Fruit fly (Drosophila melanogaster) whole organism, embryonic: ENCODE data around the gene Spn88Eb.

Experiments used
- Atf3 ChIP-seq: fragments of 200-800 bp; sonication (Bioruptor generic); optimal IDR thresholded peaks from 3 replicates; lab custom pipeline; 2016; ENCODE audit warnings: missing biosample characterization, missing genetic modification characterization
- CG10959 ChIP-seq: fragments of 200-800 bp; sonication (Bioruptor generic); IDR thresholded peaks from 2 replicates; pipeline ENCODE4 v1.3.6; 2022; ENCODE audit warnings: missing biosample characterization, missing genetic modification characterization
- CG11398 ChIP-seq: fragments of 200-800 bp; sonication (Bioruptor generic); optimal IDR thresholded peaks from 2 replicates; lab custom pipeline; 2016; ENCODE audit warnings: missing biosample characterization, missing genetic modification characterization
- CG16863 ChIP-seq: fragments of 200-800 bp; sonication (Bioruptor generic); optimal IDR thresholded peaks from 3 replicates; lab custom pipeline; 2016; ENCODE audit warnings: missing biosample characterization, missing genetic modification characterization
- CG18476 ChIP-seq: fragments of 200-800 bp; sonication (Bioruptor generic); optimal IDR thresholded peaks from 2 replicates; lab custom pipeline; 2016; ENCODE audit warnings: missing biosample characterization, mild to moderate bottlenecking, missing genetic modification characterization
- CG2116 ChIP-seq: fragments of 200-800 bp; sonication (Bioruptor generic); optimal IDR thresholded peaks from 3 replicates; lab custom pipeline; 2018; ENCODE audit warnings: missing biosample characterization, mild to moderate bottlenecking, missing genetic modification characterization
- CG31388 ChIP-seq: fragments of 200-800 bp; sonication (Bioruptor generic); optimal IDR thresholded peaks from 2 replicates; lab custom pipeline; 2016; ENCODE audit warnings: missing biosample characterization, missing genetic modification characterization
- CG3163 ChIP-seq: fragments of 200-800 bp; sonication (Bioruptor generic); optimal IDR thresholded peaks from 3 replicates; lab custom pipeline; 2016; ENCODE audit warnings: missing biosample characterization, missing genetic modification characterization
- CG3838 ChIP-seq: fragments of 200-800 bp; sonication (Bioruptor generic); optimal IDR thresholded peaks from 3 replicates; lab custom pipeline; 2016; ENCODE audit warnings: missing biosample characterization, missing genetic modification characterization
- CG4617 ChIP-seq: fragments of 200-800 bp; sonication (Bioruptor generic); optimal IDR thresholded peaks from 3 replicates; lab custom pipeline; 2016; ENCODE audit warnings: missing biosample characterization, missing genetic modification characterization, borderline replicate concordance
- CG4820 ChIP-seq: fragments of 200-800 bp; sonication (Bioruptor generic); optimal IDR thresholded peaks from 3 replicates; lab custom pipeline; 2016; ENCODE audit warnings: missing biosample characterization, missing genetic modification characterization
- CG4854 ChIP-seq: fragments of 200-800 bp; sonication (Bioruptor generic); optimal IDR thresholded peaks from 2 replicates; lab custom pipeline; 2016; ENCODE audit warnings: missing biosample characterization, missing genetic modification characterization, inconsistent platforms
- CG5245 ChIP-seq: fragments of 200-800 bp; sonication (Bioruptor generic); optimal IDR thresholded peaks from 3 replicates; lab custom pipeline; 2016; ENCODE audit warnings: missing biosample characterization, missing genetic modification characterization
- CG6683 ChIP-seq: fragments of 200-800 bp; sonication (Bioruptor generic); optimal IDR thresholded peaks from 2 replicates; lab custom pipeline; 2017; ENCODE audit warnings: missing biosample characterization, mild to moderate bottlenecking, missing genetic modification characterization, missing genetic modification reagents
- CG6854 ChIP-seq: fragments of 200-800 bp; sonication (Bioruptor generic); optimal IDR thresholded peaks from 3 replicates; lab custom pipeline; 2017; ENCODE audit warnings: missing biosample characterization, mild to moderate bottlenecking, missing genetic modification characterization
- CG8281 ChIP-seq: fragments of 200-800 bp; sonication (Bioruptor generic); optimal IDR thresholded peaks from 2 replicates; lab custom pipeline; 2018; ENCODE audit warnings: missing biosample characterization, mild to moderate bottlenecking, missing genetic modification characterization, moderate library complexity
- CG8478 ChIP-seq: fragments of >200 bp; optimal IDR thresholded peaks from 2 replicates; lab custom pipeline; 2018
- CG9876 ChIP-seq: fragments of 200-800 bp; sonication (Bioruptor generic); optimal IDR thresholded peaks from 2 replicates; lab custom pipeline; 2016; ENCODE audit warnings: missing biosample characterization, missing genetic modification characterization
- Chrac-16 ChIP-seq: fragments of 200-800 bp; sonication (Bioruptor generic); optimal IDR thresholded peaks from 3 replicates; lab custom pipeline; 2016; ENCODE audit warnings: missing biosample characterization, missing genetic modification characterization
- Drgx ChIP-seq: fragments of 200-800 bp; sonication (Bioruptor generic); IDR thresholded peaks from 2 replicates; pipeline ENCODE4 v1.3.6; 2022; ENCODE audit warnings: missing biosample characterization, missing genetic modification characterization
- GATAe ChIP-seq: fragments of 200-800 bp; sonication (Bioruptor generic); conservative IDR thresholded peaks from 2 replicates; pipeline ENCODE4 v1.3.6; 2022; ENCODE audit warnings: missing biosample characterization, missing genetic modification characterization
- HLH54F ChIP-seq: fragments of 200-800 bp; sonication (Bioruptor generic); optimal IDR thresholded peaks from 3 replicates; lab custom pipeline; 2016; ENCODE audit warnings: missing biosample characterization, missing genetic modification characterization
- MTF-1 ChIP-seq: fragments of 200-800 bp; sonication (Bioruptor generic); optimal IDR thresholded peaks from 2 replicates; lab custom pipeline; 2018; ENCODE audit warnings: missing biosample characterization, mild to moderate bottlenecking, missing genetic modification characterization, borderline replicate concordance
- Meics ChIP-seq: fragments of 200-800 bp; sonication (Bioruptor generic); optimal IDR thresholded peaks from 2 replicates; lab custom pipeline; 2017; ENCODE audit warnings: missing biosample characterization, mild to moderate bottlenecking, missing genetic modification characterization
- Side ChIP-seq: fragments of 200-800 bp; sonication (Bioruptor generic); optimal IDR thresholded peaks from 2 replicates; lab custom pipeline; 2016; ENCODE audit warnings: missing biosample characterization, missing genetic modification characterization
- Trl ChIP-seq, 3 experiments: fragments of >200 bp in 2 of 3; fragments of 200-800 bp in 1 of 3; sonication (Bioruptor generic) in 1 of 3; optimal IDR thresholded peaks; 2 replicates in 1 of 3; 3 replicates in 2 of 3; lab custom pipeline; 2016 to 2017; ENCODE audit warnings: missing biosample characterization in 1 of 3, missing genetic modification characterization in 1 of 3
- YL-1 ChIP-seq: fragments of 200-800 bp; sonication (Bioruptor generic); optimal IDR thresholded peaks from 3 replicates; lab custom pipeline; 2017; ENCODE audit warnings: missing biosample characterization, mild to moderate bottlenecking, missing genetic modification characterization
- ac ChIP-seq: fragments of 200-800 bp; sonication (Bioruptor generic); optimal IDR thresholded peaks from 3 replicates; lab custom pipeline; 2017; ENCODE audit warnings: missing biosample characterization, mild to moderate bottlenecking, missing genetic modification characterization
- ara ChIP-seq: fragments of 200-800 bp; sonication (Bioruptor generic); IDR thresholded peaks from 2 replicates; pipeline ENCODE4 v1.3.6; 2022; ENCODE audit warnings: missing biosample characterization, missing genetic modification characterization
- bcd ChIP-seq: fragments of 200-800 bp; sonication (Bioruptor generic); optimal IDR thresholded peaks from 2 replicates; lab custom pipeline; 2017; ENCODE audit warnings: missing biosample characterization, mild to moderate bottlenecking, missing genetic modification characterization
- btn ChIP-seq: fragments of 200-800 bp; sonication (Bioruptor generic); optimal IDR thresholded peaks from 2 replicates; lab custom pipeline; 2016; ENCODE audit warnings: missing biosample characterization, missing genetic modification characterization
- dan ChIP-seq: fragments of 200-800 bp; sonication (Bioruptor generic); IDR thresholded peaks from 2 replicates; pipeline ENCODE4 v1.3.6; 2022; ENCODE audit warnings: missing biosample characterization, missing genetic modification characterization
- emc ChIP-seq: fragments of 200-800 bp; sonication (Bioruptor generic); optimal IDR thresholded peaks from 2 replicates; lab custom pipeline; 2016; ENCODE audit warnings: missing biosample characterization, missing genetic modification characterization
- grn ChIP-seq: fragments of 200-800 bp; sonication (Bioruptor generic); optimal IDR thresholded peaks from 3 replicates; lab custom pipeline; 2017; ENCODE audit warnings: missing biosample characterization, missing genetic modification characterization
- gro ChIP-seq: fragments of 200-800 bp; sonication (Bioruptor generic); optimal IDR thresholded peaks from 2 replicates; lab custom pipeline; 2016; ENCODE audit warnings: missing biosample characterization, missing genetic modification characterization
- lab ChIP-seq: fragments of 200-800 bp; sonication (Bioruptor generic); optimal IDR thresholded peaks from 3 replicates; lab custom pipeline; 2017; ENCODE audit warnings: missing biosample characterization, missing genetic modification characterization, mild to moderate bottlenecking, moderate library complexity, missing genetic modification reagents
- lbe ChIP-seq: fragments of 200-800 bp; sonication (Bioruptor generic); optimal IDR thresholded peaks from 2 replicates; lab custom pipeline; 2016; ENCODE audit warnings: missing biosample characterization, mild to moderate bottlenecking, missing genetic modification characterization
- lola ChIP-seq, 3 experiments: fragments of >200 bp in 2 of 3; fragments of 200-800 bp in 1 of 3; sonication (Bioruptor generic) in 1 of 3; optimal IDR thresholded peaks; 2 replicates each; lab custom pipeline; 2017 to 2019; ENCODE audit warnings: missing biosample characterization in 3 of 3, missing genetic modification characterization in 3 of 3, mild to moderate bottlenecking in 1 of 3, moderate library complexity in 1 of 3
- nerfin-1 ChIP-seq: fragments of 200-800 bp; sonication (Bioruptor generic); optimal IDR thresholded peaks from 3 replicates; lab custom pipeline; 2019; ENCODE audit warnings: missing biosample characterization, mild to moderate bottlenecking, missing genetic modification characterization, moderate library complexity
- nerfin-2 ChIP-seq: fragments of 200-800 bp; sonication (Bioruptor generic); IDR thresholded peaks from 2 replicates; pipeline ENCODE4 v1.3.6; 2022; ENCODE audit warnings: missing biosample characterization, missing genetic modification characterization; ENCODE audit not compliant: partially characterized antibody
- rib ChIP-seq: fragments of 200-800 bp; sonication (Bioruptor generic); IDR thresholded peaks from 2 replicates; pipeline ENCODE4 v1.3.6; 2022; ENCODE audit warnings: missing biosample characterization, missing genetic modification characterization
- schlank ChIP-seq: fragments of 200-800 bp; sonication (Bioruptor generic); optimal IDR thresholded peaks from 2 replicates; lab custom pipeline; 2018; ENCODE audit warnings: missing biosample characterization, mild to moderate bottlenecking, missing genetic modification characterization
- sd ChIP-seq: fragments of 200-800 bp; sonication (Bioruptor generic); optimal IDR thresholded peaks from 3 replicates; lab custom pipeline; 2018; ENCODE audit warnings: missing biosample characterization, mild to moderate bottlenecking, missing genetic modification characterization, moderate library complexity
- sisA ChIP-seq: fragments of 200-800 bp; sonication (Bioruptor generic); IDR thresholded peaks from 2 replicates; pipeline ENCODE4 v1.3.6; 2022; ENCODE audit warnings: missing biosample characterization, missing genetic modification characterization
- slou ChIP-seq: fragments of 200-800 bp; sonication (Bioruptor generic); optimal IDR thresholded peaks from 3 replicates; lab custom pipeline; 2016; ENCODE audit warnings: missing biosample characterization, missing genetic modification characterization
- sob ChIP-seq: fragments of 200-800 bp; sonication (Bioruptor generic); IDR thresholded peaks from 2 replicates; pipeline ENCODE4 v1.3.6; 2022; ENCODE audit warnings: missing biosample characterization, missing genetic modification characterization
- sr ChIP-seq: fragments of 200-800 bp; sonication (Bioruptor generic); IDR thresholded peaks from 3 replicates; pipeline ENCODE4 v1.3.6; 2022; ENCODE audit warnings: missing biosample characterization, missing genetic modification characterization
- trem ChIP-seq: fragments of 200-800 bp; optimal IDR thresholded peaks from 3 replicates; lab custom pipeline; 2019; ENCODE audit warnings: missing biosample characterization, mild to moderate bottlenecking, missing genetic modification characterization, moderate library complexity
- twi ChIP-seq: fragments of 200-800 bp; optimal IDR thresholded peaks from 2 replicates; lab custom pipeline; 2019; ENCODE audit warnings: missing biosample characterization, mild to moderate bottlenecking, missing genetic modification characterization, moderate library complexity
- tx ChIP-seq: fragments of 200-800 bp; sonication (Bioruptor generic); optimal IDR thresholded peaks from 2 replicates; lab custom pipeline; 2016; ENCODE audit warnings: missing biosample characterization, missing genetic modification characterization
- zfh1 ChIP-seq: fragments of 200-800 bp; sonication (Bioruptor generic); IDR thresholded peaks from 3 replicates; pipeline ENCODE4 v1.3.6; 2022; ENCODE audit warnings: missing biosample characterization, missing genetic modification characterization
- zfh2 ChIP-seq: fragments of 200-800 bp; sonication (Bioruptor generic); optimal IDR thresholded peaks from 2 replicates; lab custom pipeline; 2016; ENCODE audit warnings: missing biosample characterization, missing genetic modification characterization

Gene Spn88Eb

DNA sequence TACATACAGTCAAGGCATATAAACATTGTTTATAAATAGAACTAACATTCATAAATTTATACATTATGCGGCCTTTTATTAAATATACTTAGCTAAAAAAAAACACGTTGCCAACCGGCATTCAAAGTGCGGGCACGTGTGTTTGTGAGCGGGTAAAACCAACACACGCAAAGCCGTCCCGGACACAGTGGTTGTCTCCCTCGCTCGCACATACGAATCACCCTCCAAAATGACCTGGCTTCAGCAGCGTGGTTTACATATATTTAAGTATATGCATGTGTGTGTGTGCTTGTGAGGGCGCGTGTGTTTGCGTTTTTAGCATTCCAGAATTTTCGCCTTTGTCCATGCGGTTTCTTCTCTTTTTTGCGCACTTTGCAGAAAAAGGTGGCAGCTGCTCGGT lies 34.9 kb upstream of the Spn88Eb start (continued):
- TF ChIP-seq CG3838 (GFP tag; lab: Kevin White, UChicago) (no peak), ara (GFP tag; lab: Robert Waterston, UW) (no peak), nerfin-2 (GFP tag; lab: Robert Waterston, UW) (no peak), HLH54F (no peak), CG4617 (no peak), sr (no peak), nerfin-1 (tag; lab: Kevin White, UChicago) (peak; percentile 56), trem (tag; lab: Kevin White, UChicago) (no peak), CG8478 (lab: Kevin White, UChicago) (peak; percentile 88), sd (tag; lab: Kevin White, UChicago) (peak; percentile 97), Chrac-16 (GFP tag; lab: Kevin White, UChicago) (no peak), CG10959 (GFP tag; lab: Robert Waterston, UW) (no peak), CG11398 (GFP tag; lab: Kevin White, UChicago) (no peak), CG6854 (GFP tag; lab: Kevin White, UChicago) (no peak), Meics (GFP tag; lab: Kevin White, UChicago) (no peak), emc (no peak), GATAe (no peak), lola (GFP tag; optimal IDR thresholded peaks at IDR 0.05; lab: Kevin White, UChicago) (no peak), CG6683 (GFP tag; lab: Kevin White, UChicago) (no peak), Side (GFP tag; lab: Kevin White, UChicago) (no peak), MTF-1 (no peak), CG8281 (no peak), gro (no peak), YL-1 (GFP tag; lab: Kevin White, UChicago) (peak; percentile 94), Trl (optimal IDR thresholded peaks at IDR 0.05; lab: Kevin White, UChicago) (no peak), Trl (GFP tag; optimal IDR thresholded peaks at IDR 0.05; lab: Kevin White, UChicago) (no peak), CG9876 (no peak), CG18476 (GFP tag; lab: Kevin White, UChicago) (no peak), rib (peak; percentile 78), twi (tag; lab: Kevin White, UChicago) (peak; percentile 40), sob (GFP tag; lab: Robert Waterston, UW) (no peak), slou (GFP tag; lab: Kevin White, UChicago) (no peak), CG2116 (GFP tag; lab: Kevin White, UChicago) (no peak), zfh1 (GFP tag; lab: Robert Waterston, UW) (no peak), CG16863 (no peak), Atf3 (GFP tag; lab: Kevin White, UChicago) (no peak), sisA (GFP tag; lab: Robert Waterston, UW) (no peak), zfh2 (GFP tag; lab: Kevin White, UChicago) (no peak), ac (GFP tag; lab: Kevin White, UChicago) (no peak), CG4854 (GFP tag; lab: Kevin White, UChicago) (no peak), lab (GFP tag; lab: Kevin White, UChicago) (no peak), CG5245 (GFP tag; lab: Kevin White, UChicago) (no peak), btn (no peak), schlank (tag; lab: Kevin White, UChicago) (no peak), bcd (GFP tag; lab: Kevin White, UChicago) (no peak), grn (GFP tag; lab: Kevin White, UChicago) (no peak), tx (GFP tag; lab: Kevin White, UChicago) (no peak), lbe (GFP tag; lab: Kevin White, UChicago) (peak; percentile 30), CG4820 (GFP tag; lab: Kevin White, UChicago) (no peak), CG3163 (GFP tag; lab: Kevin White, UChicago) (no peak), CG31388 (no peak), Drgx (GFP tag; lab: Robert Waterston, UW) (no peak), dan (GFP tag; lab: Robert Waterston, UW) (no peak)
